Worm (Caenorhabditis elegans) whole organism, mixed stage, embryonic: ENCODE data around the gene K02G10.15.

ENCODE experiments used
- blmp-1 ChIP-seq: fragments of 150-350 bp; optimal IDR thresholded peaks from 2 replicates; lab custom pipeline; 2014; ENCODE audit warnings: missing biosample characterization, missing genetic modification characterization
- ces-1 ChIP-seq: fragments of 150-350 bp; optimal IDR thresholded peaks from 2 replicates; lab custom pipeline; 2014; ENCODE audit warnings: missing biosample characterization, missing genetic modification reagents, missing genetic modification characterization
- elt-3 ChIP-seq: fragments of 150-350 bp; optimal IDR thresholded peaks from 2 replicates; lab custom pipeline; 2014; ENCODE audit warnings: missing biosample characterization, missing genetic modification characterization
- lsy-2 ChIP-seq: fragments of 150-350 bp; optimal IDR thresholded peaks from 2 replicates; lab custom pipeline; 2014; ENCODE audit warnings: missing biosample characterization, missing genetic modification characterization
- nhr-12 ChIP-seq: fragments of 150-350 bp; optimal IDR thresholded peaks from 2 replicates; lab custom pipeline; 2014; ENCODE audit warnings: missing biosample characterization, missing genetic modification characterization
- nhr-237 ChIP-seq: fragments of 150-350 bp; optimal IDR thresholded peaks from 2 replicates; lab custom pipeline; 2014; ENCODE audit warnings: missing biosample characterization, missing genetic modification characterization
- pha-4 ChIP-seq: fragments of 150-350 bp; optimal IDR thresholded peaks from 2 replicates; lab custom pipeline; 2018; ENCODE audit warnings: missing biosample characterization, missing genetic modification reagents, missing genetic modification characterization
- unc-62 ChIP-seq: fragments of 150-350 bp; optimal IDR thresholded peaks from 2 replicates; lab custom pipeline; 2014; ENCODE audit warnings: missing biosample characterization, missing genetic modification reagents, missing genetic modification characterization
- ztf-11 ChIP-seq: fragments of 150-350 bp; optimal IDR thresholded peaks from 2 replicates; lab custom pipeline; 2014; ENCODE audit warnings: missing biosample characterization, missing genetic modification characterization

ce11 chrX:4636821-4637220 is 45.7 kb downstream of the K02G10.15 start, which contains the start of gene hosl-1:
- TF ChIP-seq nhr-12 (tag; lab: Kevin White, UChicago), result no peak
- TF ChIP-seq elt-3, result no peak
- no peak for TF ChIP-seq unc-62 (GFP tag; lab: Kevin White, UChicago)
- no peak for TF ChIP-seq lsy-2 (tag; lab: Kevin White, UChicago)
- no peak for TF ChIP-seq pha-4 (tag; lab: Kevin White, UChicago)
- no peak for TF ChIP-seq blmp-1
- no peak for TF ChIP-seq ces-1 (GFP tag; lab: Kevin White, UChicago)
- no peak for TF ChIP-seq nhr-237 (tag; lab: Kevin White, UChicago)
- no peak for TF ChIP-seq ztf-11 (tag; lab: Kevin White, UChicago)
